Fruit fly (Drosophila melanogaster): ENCODE results near the gene TbCMF46.

dm6 chr2L:9933063-9933462 lies 8.4 kb upstream of the TbCMF46 start, which contains the start of gene Cpr30F:
- TF ChIP-seq CTCF (optimal IDR thresholded peaks at IDR 0.05) (no peak), CG8478 (optimal IDR thresholded peaks at IDR 0.05) (no peak)

All from S2 (cell line).